Worm (Caenorhabditis elegans): ENCODE data around the gene F10C1.8.

F10C1.8 gene

DNA sequence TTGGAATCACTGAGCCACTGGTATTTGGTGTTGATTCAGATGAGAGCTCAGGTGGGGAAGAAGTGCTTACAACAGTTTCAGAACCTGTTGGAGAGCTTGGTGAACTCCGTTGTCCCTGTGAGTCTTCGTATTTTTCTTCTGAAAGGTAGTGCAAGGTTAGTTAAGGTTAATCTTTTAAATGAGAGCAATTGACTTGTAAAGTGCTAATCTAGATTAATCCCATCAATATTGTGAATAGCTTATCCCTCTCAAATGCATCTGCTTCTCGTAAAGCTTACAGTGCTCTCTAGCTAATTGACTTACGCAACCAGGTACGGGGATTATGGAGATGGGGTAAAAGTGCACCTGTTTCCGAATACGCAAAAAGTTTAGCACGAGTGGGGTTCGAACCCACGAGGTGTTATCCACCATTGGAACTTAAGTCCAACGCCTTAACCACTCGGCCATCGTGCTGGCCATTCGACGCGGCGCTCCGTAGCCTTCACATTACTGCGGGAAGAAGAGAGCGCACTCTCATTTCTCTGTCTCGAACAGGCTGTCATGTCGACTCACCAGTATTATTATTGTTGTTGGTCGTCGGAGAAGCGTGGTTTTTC lies 18.4 kb downstream of the F10C1.8 start:
- TF ChIP-seq Y5F2A.4 (GFP tag; optimal IDR thresholded peaks at IDR 0.05): no peak
- peak; percentile 10 for TF ChIP-seq aha-1 (tag)
- TF ChIP-seq dpl-1 (GFP tag; optimal IDR thresholded peaks at IDR 0.05): no peak
- peak; percentile 11 for TF ChIP-seq hlh-11 (tag; optimal IDR thresholded peaks at IDR 0.05)
- TF ChIP-seq dve-1 (tag; optimal IDR thresholded peaks at IDR 0.05; ENCODE audit: insufficient read depth): peak; percentile 41
- TF ChIP-seq pha-4 (GFP tag; IDR thresholded peaks at IDR 0.05): peak; percentile 66; the same call in 1 of the 2 replicates
- TF ChIP-seq pha-4 (tag; optimal IDR thresholded peaks at IDR 0.05): no peak
- peak; percentile 57 for TF ChIP-seq mxl-3 (GFP tag; optimal IDR thresholded peaks at IDR 0.05)
- TF ChIP-seq vab-7 (GFP tag; IDR thresholded peaks at IDR 0.05): peak; percentile 73
- no peak for TF ChIP-seq aly-2 (tag; optimal IDR thresholded peaks at IDR 0.05)
- TF ChIP-seq F37D6.2 (tag; optimal IDR thresholded peaks at IDR 0.05): peak; percentile 2
- peak; percentile 33; the same call in 1 of the 2 replicates for TF ChIP-seq set-16 (GFP tag; IDR thresholded peaks at IDR 0.05)
- TF ChIP-seq lir-3 (tag; optimal IDR thresholded peaks at IDR 0.05): no peak
- TF ChIP-seq Y75B8A.6 (GFP tag; IDR thresholded peaks at IDR 0.05): no peak
- peak; percentile 14 for TF ChIP-seq F10B5.3 (tag; optimal IDR thresholded peaks at IDR 0.05)
- TF ChIP-seq F44E2.7 (GFP tag; IDR thresholded peaks at IDR 0.05): 0 out of 2 replicates have a peak, but pooled peaks have one; percentile 75
- TF ChIP-seq egl-27 (tag; optimal IDR thresholded peaks at IDR 0.05): no peak
- TF ChIP-seq pqm-1 (tag; optimal IDR thresholded peaks at IDR 0.05): no peak
- no peak for TF ChIP-seq nhr-111 (GFP tag; optimal IDR thresholded peaks at IDR 0.05)
- no peak for TF ChIP-seq fos-1 (tag; optimal IDR thresholded peaks at IDR 0.05)
- TF ChIP-seq hif-1 (tag; optimal IDR thresholded peaks at IDR 0.05): peak in 1 of 2 experiments; percentile 31
- peak; percentile 67; the same call in 1 of the 2 replicates for TF ChIP-seq dmd-8 (GFP tag; IDR thresholded peaks at IDR 0.05)
- peak; percentile 23 for TF ChIP-seq spr-1 (tag; optimal IDR thresholded peaks at IDR 0.05)
- 0 out of 2 replicates have a peak, but pooled peaks have one; percentile 13 for TF ChIP-seq ceh-44 (GFP tag; IDR thresholded peaks at IDR 0.05)
- TF ChIP-seq lin-1 (GFP tag; IDR thresholded peaks at IDR 0.05): no peak
- peak; percentile 83 for TF ChIP-seq hmg-1.1 (GFP tag; IDR thresholded peaks at IDR 0.05)
- TF ChIP-seq dmd-6 (GFP tag; IDR thresholded peaks at IDR 0.05): peak; percentile 58
- peak; percentile 70 for TF ChIP-seq ctbp-1 (GFP tag; IDR thresholded peaks at IDR 0.05)
- TF ChIP-seq tag-97 (GFP tag; IDR thresholded peaks at IDR 0.05): no peak
- peak; percentile 14 for TF ChIP-seq nhr-102 (tag; optimal IDR thresholded peaks at IDR 0.05)
- TF ChIP-seq unc-130 (GFP tag; optimal IDR thresholded peaks at IDR 0.05): peak; percentile 49
- 0 out of 2 replicates have a peak, but pooled peaks have one; percentile 27 for TF ChIP-seq lin-29 (GFP tag; IDR thresholded peaks at IDR 0.05)
- TF ChIP-seq arid-1 (GFP tag; conservative IDR thresholded peaks at IDR 0.05): peak; percentile 72
- TF ChIP-seq skn-1 (tag; optimal IDR thresholded peaks at IDR 0.05): no peak
- no peak for TF ChIP-seq nhr-237 (tag; optimal IDR thresholded peaks at IDR 0.05)
- TF ChIP-seq nhr-48 (tag; optimal IDR thresholded peaks at IDR 0.05): peak; percentile 24
- TF ChIP-seq mep-1 (tag; optimal IDR thresholded peaks at IDR 0.05): peak; percentile 62
- peak in 1 of 2 experiments; percentile 33 for TF ChIP-seq daf-16 (GFP tag; optimal IDR thresholded peaks at IDR 0.05)
- no peak for TF ChIP-seq daf-16 (tag; optimal IDR thresholded peaks at IDR 0.05)
- no peak for TF ChIP-seq daf-19 (GFP tag; conservative IDR thresholded peaks at IDR 0.05)
- TF ChIP-seq snpc-1.2 (GFP tag; IDR thresholded peaks at IDR 0.05): peak; percentile 65; the same call in 1 of the 2 replicates
- TF ChIP-seq T26A8.4 (GFP tag; IDR thresholded peaks at IDR 0.05): peak; percentile 57; the same call in 1 of the 2 replicates
- no peak for TF ChIP-seq lsy-2 (tag; optimal IDR thresholded peaks at IDR 0.05)
- peak; percentile 1 for TF ChIP-seq spr-3 (GFP tag; optimal IDR thresholded peaks at IDR 0.05)
- peak; percentile 73 for TF ChIP-seq madf-9 (GFP tag; conservative IDR thresholded peaks at IDR 0.05)
- TF ChIP-seq zip-11 (GFP tag; IDR thresholded peaks at IDR 0.05): 0 out of 2 replicates have a peak, but pooled peaks have one; percentile 32
- peak; percentile 34 for TF ChIP-seq ztf-7 (tag; optimal IDR thresholded peaks at IDR 0.05)
- no peak for TF ChIP-seq mxl-2 (GFP tag; conservative IDR thresholded peaks at IDR 0.05)
- TF ChIP-seq hlh-30 (tag; optimal IDR thresholded peaks at IDR 0.05; ENCODE audit: insufficient read depth): peak; percentile 59
- peak; percentile 72 for TF ChIP-seq lin-38 (GFP tag; IDR thresholded peaks at IDR 0.05)
